Worm (Caenorhabditis elegans) whole organism, L2 larva: Measurements from ENCODE around the gene F28B4.3.

ENCODE experiments used
- R02D3.7 ChIP-seq: fragments of 150-350 bp; optimal IDR thresholded peaks from 2 replicates; lab custom pipeline; 2014; ENCODE audit warnings: missing biosample characterization, missing genetic modification characterization
- ama-1 ChIP-seq: fragments of 150-350 bp; optimal IDR thresholded peaks from 2 replicates; lab custom pipeline; 2018; ENCODE audit warnings: inconsistent platforms
- crh-2 ChIP-seq: sonication (generic microtip); optimal IDR thresholded peaks from 2 replicates; lab custom pipeline; 2017; ENCODE audit warnings: missing biosample characterization, missing genetic modification characterization
- egl-27 ChIP-seq: sonication (generic microtip); optimal IDR thresholded peaks from 3 replicates; lab custom pipeline; 2017; ENCODE audit warnings: missing biosample characterization, missing genetic modification reagents, missing genetic modification characterization
- fos-1 ChIP-seq: fragments of 150-350 bp; optimal IDR thresholded peaks from 2 replicates; lab custom pipeline; 2014; ENCODE audit warnings: missing biosample characterization, missing genetic modification characterization
- lsy-2 ChIP-seq, 2 experiments: fragments of 150-350 bp in 1 of 2; sonication (generic microtip) in 1 of 2; optimal IDR thresholded peaks; 2 replicates each; lab custom pipeline; 2014 to 2017; ENCODE audit warnings: missing biosample characterization in 2 of 2, missing genetic modification characterization in 2 of 2
- mdl-1 ChIP-seq, 2 experiments: fragments of 150-350 bp in 1 of 2; sonication (generic microtip) in 1 of 2; optimal IDR thresholded peaks; 2 replicates each; lab custom pipeline; 2017; ENCODE audit warnings: missing biosample characterization in 2 of 2, missing genetic modification characterization in 2 of 2
- nhr-23 ChIP-seq: fragments of 150-350 bp; optimal IDR thresholded peaks from 2 replicates; lab custom pipeline; 2014; ENCODE audit warnings: missing biosample characterization, missing genetic modification reagents, missing genetic modification characterization
- nhr-237 ChIP-seq: fragments of 150-350 bp; optimal IDR thresholded peaks from 2 replicates; lab custom pipeline; 2014; ENCODE audit warnings: missing biosample characterization, missing genetic modification characterization
- nhr-77 ChIP-seq: fragments of 150-350 bp; optimal IDR thresholded peaks from 2 replicates; lab custom pipeline; 2014; ENCODE audit warnings: missing biosample characterization, missing genetic modification characterization
- ztf-11 ChIP-seq: sonication (generic microtip); optimal IDR thresholded peaks from 2 replicates; lab custom pipeline; 2017; ENCODE audit warnings: missing biosample characterization, missing genetic modification characterization

DNA sequence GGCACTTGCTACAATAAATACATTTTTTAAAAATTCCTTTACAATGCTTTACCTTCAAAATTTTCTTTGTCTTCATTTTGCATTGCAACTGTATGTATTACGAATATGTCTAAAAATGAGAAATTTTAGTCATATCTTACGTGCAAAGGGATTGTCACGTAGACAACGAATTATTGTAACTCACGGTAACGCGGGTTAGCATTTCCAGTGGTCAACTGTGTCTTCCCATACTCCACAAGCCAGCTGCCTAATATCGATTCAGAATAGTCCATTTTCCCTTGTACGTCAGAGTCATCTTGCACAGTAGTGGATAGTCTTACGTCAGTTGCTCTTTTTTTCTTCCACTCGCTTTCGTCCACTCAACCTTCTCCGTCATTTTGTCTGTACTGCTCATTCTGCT, 27.4 kb upstream of the F28B4.3 start, which contains the start of gene fbxb-71:
- TF ChIP-seq nhr-237 (tag; lab: Kevin White, UChicago) (no peak), ama-1 (lab: Kevin White, UChicago) (no peak), nhr-23 (no peak), ztf-11 (tag; lab: Kevin White, UChicago) (no peak), nhr-77 (tag; lab: Kevin White, UChicago) (no peak), mdl-1 (tag; optimal IDR thresholded peaks at IDR 0.05; lab: Kevin White, UChicago) (no peak), fos-1 (tag; lab: Kevin White, UChicago) (no peak), lsy-2 (tag; optimal IDR thresholded peaks at IDR 0.05; lab: Kevin White, UChicago) (no peak), egl-27 (tag; lab: Kevin White, UChicago) (no peak), crh-2 (tag; lab: Kevin White, UChicago) (no peak), R02D3.7 (no peak)
